Worm (Caenorhabditis elegans): ENCODE results near the gene F19B6.1.

The F19B6.1 gene

DNA sequence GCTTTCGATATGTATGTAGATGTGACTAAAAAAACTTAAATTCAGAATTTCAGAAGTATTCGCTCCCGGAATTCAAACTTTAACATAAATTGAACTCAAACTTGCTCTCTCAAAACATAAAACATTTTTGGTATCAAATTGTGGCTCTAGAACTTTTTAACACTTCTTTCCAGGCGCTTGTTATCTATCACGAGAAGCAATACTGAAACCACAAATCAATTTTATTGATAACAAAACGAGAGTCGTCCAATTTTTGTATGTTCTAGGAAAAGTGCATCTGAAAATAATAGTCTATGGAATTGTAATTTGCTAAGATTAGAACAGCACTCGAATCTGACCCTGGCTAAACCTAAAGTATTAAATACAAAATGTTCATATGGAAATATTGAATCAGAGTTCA is 43.0 kb upstream of the F19B6.1 start:
- TF ChIP-seq ets-4 (tag; optimal IDR thresholded peaks at IDR 0.05) (no peak), nhr-11 (tag; optimal IDR thresholded peaks at IDR 0.05) (no peak), nhr-232 (tag; optimal IDR thresholded peaks at IDR 0.05) (no peak), rnt-1 (tag; optimal IDR thresholded peaks at IDR 0.05) (no peak), ttx-3 (tag; optimal IDR thresholded peaks at IDR 0.05) (no peak), ceh-30 (tag; optimal IDR thresholded peaks at IDR 0.05) (no peak), ref-2 (tag; optimal IDR thresholded peaks at IDR 0.05) (no peak), ceh-34 (tag; optimal IDR thresholded peaks at IDR 0.05) (no peak), elt-4 (tag; optimal IDR thresholded peaks at IDR 0.05) (no peak), Y22D7AL.16 (tag; optimal IDR thresholded peaks at IDR 0.05) (no peak), hlh-8 (tag; optimal IDR thresholded peaks at IDR 0.05) (no peak), C08G9.2 (tag; optimal IDR thresholded peaks at IDR 0.05) (no peak), tbx-7 (tag; optimal IDR thresholded peaks at IDR 0.05) (no peak), eyg-1 (tag; optimal IDR thresholded peaks at IDR 0.05) (no peak), sdc-2 (tag; optimal IDR thresholded peaks at IDR 0.05) (no peak), K09A11.1 (tag; optimal IDR thresholded peaks at IDR 0.05; ENCODE audit: insufficient read depth) (no peak), F13H6.1 (tag; optimal IDR thresholded peaks at IDR 0.05) (no peak), elt-2 (tag; optimal IDR thresholded peaks at IDR 0.05) (no peak)

DNA sequence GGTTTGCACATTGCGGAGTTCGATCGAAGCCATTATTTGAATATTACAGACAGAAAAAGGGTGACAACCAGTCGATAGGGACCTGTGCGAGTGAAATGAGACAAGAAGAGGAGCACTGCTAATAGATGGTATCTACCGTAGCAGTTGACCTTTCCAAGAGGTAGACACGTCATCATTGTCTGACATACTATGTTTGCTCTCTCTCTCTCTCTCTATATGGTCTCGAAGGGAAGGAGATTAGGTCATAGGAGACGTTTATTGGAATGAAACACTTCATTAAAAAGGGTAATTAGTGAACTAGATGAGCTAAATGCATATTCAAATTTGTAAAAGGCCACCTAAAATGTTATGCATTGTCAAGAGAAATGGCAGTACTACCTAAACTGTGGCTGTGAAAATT is 40.1 kb upstream of the F19B6.1 start, which contains the start of gene atz-1:
Gene atz-1, minus strand, starts transcription at position 101 of the 400 bp plus-strand sequence.
- TF ChIP-seq ets-4 (tag; optimal IDR thresholded peaks at IDR 0.05) (no peak), ceh-31 (tag; optimal IDR thresholded peaks at IDR 0.05) (no peak), ceh-9 (tag; optimal IDR thresholded peaks at IDR 0.05) (no peak), ama-1 (optimal IDR thresholded peaks at IDR 0.05) (no peak), Y22D7AL.16 (tag; optimal IDR thresholded peaks at IDR 0.05) (no peak), hlh-15 (tag; optimal IDR thresholded peaks at IDR 0.05) (no peak), che-1 (tag; optimal IDR thresholded peaks at IDR 0.05) (no peak), ahr-1 (tag; optimal IDR thresholded peaks at IDR 0.05) (no peak), pat-9 (tag; optimal IDR thresholded peaks at IDR 0.05) (no peak), ceh-30 (tag; optimal IDR thresholded peaks at IDR 0.05) (no peak), odd-2 (tag; optimal IDR thresholded peaks at IDR 0.05) (no peak)

DNA sequence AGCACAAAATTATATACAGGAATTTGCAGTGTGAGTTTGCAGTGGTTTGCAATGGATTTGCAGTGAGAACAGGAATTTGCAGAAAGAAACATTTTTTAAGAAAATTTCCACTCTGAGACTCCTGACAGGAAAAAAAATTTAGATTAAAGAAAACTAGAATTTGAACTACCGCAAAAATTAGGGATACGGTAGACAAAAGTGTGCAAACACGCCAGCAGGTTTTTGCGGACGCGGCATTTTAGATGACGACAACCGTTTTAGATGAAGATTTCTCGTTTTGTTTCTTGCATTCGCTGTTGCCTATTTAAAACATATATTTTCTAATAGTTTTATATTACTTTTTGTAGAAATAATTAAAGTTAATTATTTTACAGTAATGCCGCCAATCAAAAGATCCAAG is 36.0 kb upstream of the F19B6.1 start, which contains the start of gene wdr-46:
Gene wdr-46, plus strand, starts transcription at position 375 of the 400 bp plus-strand sequence.
- no peak for TF ChIP-seq dve-1 (tag; optimal IDR thresholded peaks at IDR 0.05)
- peak; percentile 38 for TF ChIP-seq unc-55 (GFP tag; optimal IDR thresholded peaks at IDR 0.05)
- no peak for TF ChIP-seq ama-1 (optimal IDR thresholded peaks at IDR 0.05)
- peak; percentile 9 for TF ChIP-seq K09A11.1 (tag; optimal IDR thresholded peaks at IDR 0.05; ENCODE audit: insufficient read depth)
- no peak for TF ChIP-seq ceh-45 (GFP tag; IDR thresholded peaks at IDR 0.05)
- TF ChIP-seq nhr-11 (tag; optimal IDR thresholded peaks at IDR 0.05): no peak
- TF ChIP-seq unc-42 (tag; optimal IDR thresholded peaks at IDR 0.05): peak; percentile 43
- TF ChIP-seq sox-2 (GFP tag; IDR thresholded peaks at IDR 0.05): no peak
- peak; percentile 79 for TF ChIP-seq nfya-1 (tag; optimal IDR thresholded peaks at IDR 0.05)
- peak; percentile 42 for TF ChIP-seq pax-1 (tag; optimal IDR thresholded peaks at IDR 0.05)
- no peak for TF ChIP-seq ref-2 (tag; optimal IDR thresholded peaks at IDR 0.05)
- TF ChIP-seq ceh-30 (tag; optimal IDR thresholded peaks at IDR 0.05): peak; percentile 20
- TF ChIP-seq fax-1 (tag; optimal IDR thresholded peaks at IDR 0.05): no peak
- peak; percentile 38 for TF ChIP-seq ceh-31 (tag; optimal IDR thresholded peaks at IDR 0.05)
- TF ChIP-seq elt-2 (tag; optimal IDR thresholded peaks at IDR 0.05): peak; percentile 44
- no peak for TF ChIP-seq ceh-14 (tag; optimal IDR thresholded peaks at IDR 0.05)
- no peak for TF ChIP-seq hlh-13 (GFP tag; optimal IDR thresholded peaks at IDR 0.05)

DNA sequence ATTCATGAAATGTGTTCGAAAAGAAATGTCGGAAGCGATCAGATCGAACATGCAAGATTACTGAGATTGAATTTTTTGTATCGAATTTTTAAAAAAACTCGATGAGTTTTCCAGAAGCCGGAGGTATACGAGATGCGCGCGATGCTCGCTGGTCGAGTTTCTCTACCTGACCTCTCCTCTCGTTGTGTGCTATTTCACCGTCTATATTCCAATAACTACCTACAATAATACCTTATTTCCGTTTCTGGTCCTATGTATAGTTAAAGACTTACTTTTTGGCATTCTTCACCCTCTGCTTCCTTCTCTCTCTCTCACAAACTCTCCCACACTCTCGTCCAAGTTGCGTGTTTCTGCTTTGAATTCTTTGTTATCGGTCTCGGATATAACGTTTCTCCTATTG is 35.5 kb upstream of the F19B6.1 start:
- no peak for TF ChIP-seq eyg-1 (tag; optimal IDR thresholded peaks at IDR 0.05)
- no peak for TF ChIP-seq K09A11.1 (tag; optimal IDR thresholded peaks at IDR 0.05; ENCODE audit: insufficient read depth)
- no peak for TF ChIP-seq gmeb-2 (tag; optimal IDR thresholded peaks at IDR 0.05)
- TF ChIP-seq ceh-45 (GFP tag; IDR thresholded peaks at IDR 0.05): no peak
- TF ChIP-seq ceh-48 (tag; optimal IDR thresholded peaks at IDR 0.05): no peak
- TF ChIP-seq ceh-22 (tag; optimal IDR thresholded peaks at IDR 0.05): no peak
- no peak for TF ChIP-seq che-1 (tag; optimal IDR thresholded peaks at IDR 0.05)
- no peak for TF ChIP-seq ceh-14 (tag; optimal IDR thresholded peaks at IDR 0.05)
- no peak for TF ChIP-seq sox-2 (GFP tag; IDR thresholded peaks at IDR 0.05)
- TF ChIP-seq unc-86 (tag; optimal IDR thresholded peaks at IDR 0.05): no peak
